Worm (Caenorhabditis elegans): Measurements from ENCODE around the gene dpf-6.

- TF ChIP-seq lin-15B (tag; optimal IDR thresholded peaks at IDR 0.05) (no peak), mml-1 (tag; optimal IDR thresholded peaks at IDR 0.05) (no peak), nhr-25 (tag; optimal IDR thresholded peaks at IDR 0.05) (no peak), pha-4 (tag; optimal IDR thresholded peaks at IDR 0.05) (no peak), unc-62 (GFP tag; optimal IDR thresholded peaks at IDR 0.05) (no peak), egl-27 (tag; optimal IDR thresholded peaks at IDR 0.05) (no peak), nhr-11 (tag; optimal IDR thresholded peaks at IDR 0.05) (no peak), tbx-2 (tag; optimal IDR thresholded peaks at IDR 0.05) (no peak), nhr-76 (tag; optimal IDR thresholded peaks at IDR 0.05) (no peak), ama-1 (optimal IDR thresholded peaks at IDR 0.05) (no peak)
Observed at ce11 chrIII:8077180-8077579, 39.1 kb downstream of the dpf-6 start.
